Worm (Caenorhabditis elegans): ENCODE measurements around the gene K12H6.4.

DNA sequence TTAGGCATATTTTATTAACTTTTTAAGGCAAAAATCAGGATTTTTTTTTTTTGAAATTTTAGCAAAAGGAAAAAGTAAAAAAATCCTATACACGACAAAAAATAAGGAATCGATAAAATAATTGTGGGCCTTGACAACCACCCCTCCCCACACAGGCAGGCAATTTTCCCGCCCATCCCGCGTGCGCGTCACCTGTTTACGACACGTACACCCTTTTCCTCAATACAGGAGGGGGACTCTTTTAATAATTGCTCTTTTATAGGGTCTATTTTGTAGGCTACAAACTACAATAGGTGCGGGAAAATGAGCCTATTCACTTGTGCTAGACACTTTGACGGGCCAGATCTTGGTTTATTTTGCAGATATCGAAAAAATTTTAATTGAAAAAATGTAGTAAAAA lies 8.5 kb upstream of the K12H6.4 start:
- no peak for TF ChIP-seq him-1 (tag; optimal IDR thresholded peaks at IDR 0.05)
- no peak for TF ChIP-seq dao-5 (tag; optimal IDR thresholded peaks at IDR 0.05)
- TF ChIP-seq W03F9.2 (tag; optimal IDR thresholded peaks at IDR 0.05) = no peak
